Fruit fly (Drosophila melanogaster) whole organism, wandering third instar larva: ENCODE results near the gene CG31816.

ENCODE experiments used
- Vsx2 ChIP-seq: fragments of 200-300, 225-300 bp; sonication (Bioruptor generic); optimal IDR thresholded peaks from 2 replicates; lab custom pipeline; 2018; ENCODE audit warnings: missing biosample characterization, missing genetic modification characterization; ENCODE audit not compliant: partially characterized antibody
- woc ChIP-seq: sonication (Bioruptor generic); optimal IDR thresholded peaks from 2 replicates; lab custom pipeline; 2016; ENCODE audit warnings: missing biosample characterization, mild to moderate bottlenecking, missing genetic modification characterization

dm6 chr2L:16534174-16534835, 8.0 kb upstream of the CG31816 start:
- TF ChIP-seq woc (GFP tag; lab: Kevin White, UChicago) (no peak), Vsx2 (GFP tag; lab: Kevin White, UChicago) (no peak)
